Worm (Caenorhabditis elegans) whole organism, late embryonic: ENCODE results near the gene rnh-2.

ENCODE experiments used
- C38D4.7 ChIP-seq: fragments of 200-800 bp; sonication (Bioruptor generic); optimal IDR thresholded peaks from 2 replicates; lab custom pipeline; 2018; ENCODE audit warnings: mild to moderate bottlenecking, missing genetic modification characterization, moderate library complexity, missing compliant biosample characterization
- F13H6.1 ChIP-seq: sonication (generic microtip); optimal IDR thresholded peaks from 2 replicates; lab custom pipeline; 2016; ENCODE audit warnings: missing genetic modification characterization, missing compliant biosample characterization
- T23F11.4 ChIP-seq: fragments of 200-800 bp; sonication (Bioruptor generic); optimal IDR thresholded peaks from 2 replicates; lab custom pipeline; 2018; ENCODE audit warnings: mild to moderate bottlenecking, missing genetic modification characterization, missing compliant biosample characterization
- ahr-1 ChIP-seq: sonication (generic microtip); optimal IDR thresholded peaks from 2 replicates; lab custom pipeline; 2016; ENCODE audit warnings: missing genetic modification characterization, missing compliant biosample characterization
- ceh-18 ChIP-seq: sonication (generic microtip); optimal IDR thresholded peaks from 2 replicates; lab custom pipeline; 2016; ENCODE audit warnings: missing genetic modification characterization, missing compliant biosample characterization
- ceh-31 ChIP-seq: sonication (generic microtip); optimal IDR thresholded peaks from 2 replicates; lab custom pipeline; 2016; ENCODE audit warnings: missing genetic modification characterization, missing compliant biosample characterization
- ceh-34 ChIP-seq: sonication (generic microtip); optimal IDR thresholded peaks from 2 replicates; lab custom pipeline; 2016; ENCODE audit warnings: mild to moderate bottlenecking, missing genetic modification characterization, missing compliant biosample characterization
- ceh-6 ChIP-seq: fragments of 200-800 bp; sonication (Bioruptor generic); optimal IDR thresholded peaks from 2 replicates; lab custom pipeline; 2018; ENCODE audit warnings: mild to moderate bottlenecking, missing genetic modification characterization, missing compliant biosample characterization
- ceh-9 ChIP-seq: sonication (generic microtip); optimal IDR thresholded peaks from 2 replicates; lab custom pipeline; 2016; ENCODE audit warnings: mild to moderate bottlenecking, missing genetic modification characterization, inconsistent platforms, missing compliant biosample characterization
- che-1 ChIP-seq: sonication (generic microtip); optimal IDR thresholded peaks from 2 replicates; lab custom pipeline; 2016; ENCODE audit warnings: mild to moderate bottlenecking, missing genetic modification characterization, missing compliant biosample characterization
- dmd-4 ChIP-seq: sonication (generic microtip); optimal IDR thresholded peaks from 2 replicates; lab custom pipeline; 2016; ENCODE audit warnings: borderline replicate concordance, missing genetic modification characterization, missing compliant biosample characterization
- dve-1 ChIP-seq: sonication (generic microtip); optimal IDR thresholded peaks from 2 replicates; lab custom pipeline; 2017; ENCODE audit warnings: antibody characterized with exemption, mild to moderate bottlenecking, missing genetic modification characterization, missing compliant biosample characterization
- eyg-1 ChIP-seq: sonication (generic microtip); optimal IDR thresholded peaks from 2 replicates; lab custom pipeline; 2016; ENCODE audit warnings: missing genotype, missing genetic modification characterization, missing compliant biosample characterization
- fax-1 ChIP-seq: sonication (generic microtip); optimal IDR thresholded peaks from 2 replicates; lab custom pipeline; 2016; ENCODE audit warnings: missing genotype, missing genetic modification characterization, missing compliant biosample characterization
- fkh-10 ChIP-seq: fragments of 150-350 bp; optimal IDR thresholded peaks from 2 replicates; lab custom pipeline; 2014; ENCODE audit warnings: missing biosample characterization, missing genetic modification reagents, missing genetic modification characterization
- fkh-6 ChIP-seq: sonication (generic microtip); optimal IDR thresholded peaks from 2 replicates; lab custom pipeline; 2016; ENCODE audit warnings: missing genetic modification characterization, missing compliant biosample characterization
- hlh-30 ChIP-seq: sonication (generic microtip); optimal IDR thresholded peaks from 2 replicates; lab custom pipeline; 2017; ENCODE audit warnings: antibody characterized with exemption, missing genetic modification characterization, missing compliant biosample characterization; ENCODE audit not compliant: insufficient read depth
- hlh-8 ChIP-seq: sonication (generic microtip); optimal IDR thresholded peaks from 2 replicates; lab custom pipeline; 2016; ENCODE audit warnings: missing genotype, missing genetic modification characterization, missing compliant biosample characterization
- lim-6 ChIP-seq: sonication (generic microtip); optimal IDR thresholded peaks from 2 replicates; lab custom pipeline; 2016; ENCODE audit warnings: missing genetic modification characterization, missing compliant biosample characterization
- madf-2 ChIP-seq: sonication (generic microtip); optimal IDR thresholded peaks from 2 replicates; lab custom pipeline; 2017; ENCODE audit warnings: missing genetic modification characterization, missing compliant biosample characterization
- mec-3 ChIP-seq: sonication (generic microtip); optimal IDR thresholded peaks from 2 replicates; lab custom pipeline; 2016; ENCODE audit warnings: borderline replicate concordance, missing genetic modification characterization, missing compliant biosample characterization
- nfya-1 ChIP-seq: sonication (generic microtip); optimal IDR thresholded peaks from 2 replicates; lab custom pipeline; 2017; ENCODE audit warnings: missing genetic modification characterization, mild to moderate bottlenecking, missing compliant biosample characterization, antibody characterized with exemption, moderate library complexity
- nhr-232 ChIP-seq: sonication (generic microtip); optimal IDR thresholded peaks from 2 replicates; lab custom pipeline; 2016; ENCODE audit warnings: missing genetic modification characterization, missing compliant biosample characterization
- odd-2 ChIP-seq: sonication (generic microtip); optimal IDR thresholded peaks from 2 replicates; lab custom pipeline; 2017; ENCODE audit warnings: antibody characterized with exemption, mild to moderate bottlenecking, missing genetic modification characterization, missing compliant biosample characterization
- pag-3 ChIP-seq: sonication (generic microtip); optimal IDR thresholded peaks from 2 replicates; lab custom pipeline; 2016; ENCODE audit warnings: missing compliant biosample characterization, missing genetic modification characterization, borderline replicate concordance
- pha-2 ChIP-seq: sonication (generic microtip); optimal IDR thresholded peaks from 2 replicates; lab custom pipeline; 2017; ENCODE audit warnings: mild to moderate bottlenecking, missing genetic modification characterization, missing compliant biosample characterization
- pros-1 ChIP-seq: fragments of 150-350 bp; optimal IDR thresholded peaks from 2 replicates; lab custom pipeline; 2014; ENCODE audit warnings: missing biosample characterization, missing genetic modification reagents, missing genetic modification characterization
- ref-2 ChIP-seq: sonication (generic microtip); optimal IDR thresholded peaks from 2 replicates; lab custom pipeline; 2016; ENCODE audit warnings: missing genetic modification characterization, missing compliant biosample characterization
- rnt-1 ChIP-seq: sonication (generic microtip); optimal IDR thresholded peaks from 2 replicates; lab custom pipeline; 2016; ENCODE audit warnings: missing genetic modification characterization, missing compliant biosample characterization
- sdc-2 ChIP-seq: sonication (generic microtip); optimal IDR thresholded peaks from 2 replicates; lab custom pipeline; 2016; ENCODE audit warnings: missing genotype, missing genetic modification characterization, missing compliant biosample characterization
- syd-9 ChIP-seq: sonication (generic microtip); optimal IDR thresholded peaks from 2 replicates; lab custom pipeline; 2016; ENCODE audit warnings: mild to moderate bottlenecking, missing genetic modification characterization, moderate library complexity, missing compliant biosample characterization
- tbx-2 ChIP-seq: sonication (generic microtip); optimal IDR thresholded peaks from 2 replicates; lab custom pipeline; 2016; ENCODE audit warnings: missing genetic modification characterization, missing compliant biosample characterization
- tbx-7 ChIP-seq: sonication (generic microtip); optimal IDR thresholded peaks from 2 replicates; lab custom pipeline; 2016; ENCODE audit warnings: missing genotype, missing genetic modification characterization, missing compliant biosample characterization
- ttx-3 ChIP-seq: sonication (generic microtip); optimal IDR thresholded peaks from 2 replicates; lab custom pipeline; 2016; ENCODE audit warnings: missing genetic modification reagents, missing genetic modification characterization, missing compliant biosample characterization
- unc-55 ChIP-seq: sonication (generic microtip); optimal IDR thresholded peaks from 2 replicates; lab custom pipeline; 2017; ENCODE audit warnings: missing biosample characterization, missing genetic modification reagents, missing genetic modification characterization

Gene rnh-2

ce11 chrII:8525133-8525736 is 8.3 kb downstream of the rnh-2 start, which contains the start of the genes prp-9 and mrps-18B:
prp-9 (minus strand) TSS chrII:8525396.
mrps-18B (plus strand) TSS chrII:8525681.
- no peak for TF ChIP-seq T23F11.4 (GFP tag; lab: Kevin White, UChicago)

- TF ChIP-seq fkh-6 (tag; lab: Kevin White, UChicago) (no peak), tbx-2 (no peak), syd-9 (tag; lab: Kevin White, UChicago) (no peak), rnt-1 (tag; lab: Kevin White, UChicago) (peak; percentile 2), hlh-8 (tag; lab: Kevin White, UChicago) (no peak), pag-3 (tag; lab: Kevin White, UChicago) (no peak), lim-6 (tag; lab: Kevin White, UChicago) (no peak), fkh-10 (GFP tag; lab: Kevin White, UChicago) (no peak), ceh-31 (tag; lab: Kevin White, UChicago) (no peak), sdc-2 (no peak), nhr-232 (no peak), T23F11.4 (GFP tag; lab: Kevin White, UChicago) (no peak), odd-2 (tag; lab: Kevin White, UChicago) (no peak), ref-2 (tag; lab: Kevin White, UChicago) (peak; percentile 13), eyg-1 (tag; lab: Kevin White, UChicago) (no peak), tbx-7 (tag; lab: Kevin White, UChicago) (no peak), ceh-9 (tag; lab: Kevin White, UChicago) (no peak)
- TF ChIP-seq, all 69 proteins: peak for 2
Observed at ce11 chrII:8529176-8529698, 12.3 kb downstream of the rnh-2 start.

- TF ChIP-seq hlh-30 (tag; lab: Kevin White, UChicago): no peak
- no peak for TF ChIP-seq F13H6.1
- no peak for TF ChIP-seq T23F11.4 (GFP tag; lab: Kevin White, UChicago)
- no peak for TF ChIP-seq ref-2 (tag; lab: Kevin White, UChicago)
- TF ChIP-seq pros-1: no peak
- TF ChIP-seq rnt-1 (tag; lab: Kevin White, UChicago): no peak
- TF ChIP-seq, all 69 proteins: peak for 0
Observed at ce11 chrII:8531181-8531759, 14.3 kb downstream of the rnh-2 start, which contains the start of gene gldi-7. gldi-7 (minus strand) TSS chrII:8531222.

- no peak for TF ChIP-seq odd-2 (tag; lab: Kevin White, UChicago)
- TF ChIP-seq pha-2 (tag; lab: Kevin White, UChicago): peak; percentile 16
- TF ChIP-seq ahr-1 (tag; lab: Kevin White, UChicago): no peak
- no peak for TF ChIP-seq nhr-232
- no peak for TF ChIP-seq dmd-4 (tag; lab: Kevin White, UChicago)
- peak; percentile 8 for TF ChIP-seq ceh-31 (tag; lab: Kevin White, UChicago)
- no peak for TF ChIP-seq fkh-10 (GFP tag; lab: Kevin White, UChicago)
- no peak for TF ChIP-seq tbx-7 (tag; lab: Kevin White, UChicago)
- no peak for TF ChIP-seq ttx-3 (tag; lab: Kevin White, UChicago)
- no peak for TF ChIP-seq fkh-6 (tag; lab: Kevin White, UChicago)
- no peak for TF ChIP-seq C38D4.7 (GFP tag; lab: Kevin White, UChicago)
- no peak for TF ChIP-seq fax-1 (tag; lab: Kevin White, UChicago)
- no peak for TF ChIP-seq hlh-30 (tag; lab: Kevin White, UChicago)
- TF ChIP-seq che-1 (tag; lab: Kevin White, UChicago): no peak
- no peak for TF ChIP-seq unc-55 (GFP tag; lab: Kevin White, UChicago)
- peak; percentile 65 for TF ChIP-seq ceh-34 (tag; lab: Kevin White, UChicago)
- TF ChIP-seq dve-1 (tag; lab: Kevin White, UChicago): no peak
- no peak for TF ChIP-seq ceh-18
- TF ChIP-seq tbx-2: peak; percentile 48
- TF ChIP-seq ceh-6 (GFP tag; lab: Kevin White, UChicago): no peak
- no peak for TF ChIP-seq madf-2 (tag; lab: Kevin White, UChicago)
- TF ChIP-seq mec-3 (tag; lab: Kevin White, UChicago): no peak
- TF ChIP-seq nfya-1 (tag; lab: Kevin White, UChicago): peak; percentile 51
Observed at ce11 chrII:8532015-8532414, 15.1 kb downstream of the rnh-2 start.
